Worm (Caenorhabditis elegans) whole organism, late embryonic: ENCODE measurements around the gene meg-1.

Experiments
- C08G9.2 ChIP-seq: sonication (generic microtip); optimal IDR thresholded peaks from 2 replicates; lab custom pipeline; 2016; ENCODE audit warnings: mild to moderate bottlenecking, missing genetic modification characterization, moderate library complexity, missing compliant biosample characterization
- C38D4.7 ChIP-seq: fragments of 200-800 bp; sonication (Bioruptor generic); optimal IDR thresholded peaks from 2 replicates; lab custom pipeline; 2018; ENCODE audit warnings: mild to moderate bottlenecking, missing genetic modification characterization, moderate library complexity, missing compliant biosample characterization
- F13H6.1 ChIP-seq: sonication (generic microtip); optimal IDR thresholded peaks from 2 replicates; lab custom pipeline; 2016; ENCODE audit warnings: missing genetic modification characterization, missing compliant biosample characterization
- K02D7.2 ChIP-seq: sonication (generic microtip); optimal IDR thresholded peaks from 2 replicates; lab custom pipeline; 2017; ENCODE audit warnings: mild to moderate bottlenecking, missing genetic modification characterization, missing compliant biosample characterization
- ahr-1 ChIP-seq: sonication (generic microtip); optimal IDR thresholded peaks from 2 replicates; lab custom pipeline; 2016; ENCODE audit warnings: missing genetic modification characterization, missing compliant biosample characterization
- ama-1 ChIP-seq: fragments of 150-350 bp; optimal IDR thresholded peaks from 2 replicates; lab custom pipeline; 2014
- ceh-14 ChIP-seq: sonication (generic microtip); optimal IDR thresholded peaks from 2 replicates; lab custom pipeline; 2016; ENCODE audit warnings: missing genotype, missing genetic modification characterization, missing compliant biosample characterization
- ceh-18 ChIP-seq: sonication (generic microtip); optimal IDR thresholded peaks from 2 replicates; lab custom pipeline; 2016; ENCODE audit warnings: missing genetic modification characterization, missing compliant biosample characterization
- ceh-19 ChIP-seq: fragments of 200-800 bp; sonication (Bioruptor generic); optimal IDR thresholded peaks from 2 replicates; lab custom pipeline; 2018; ENCODE audit warnings: mild to moderate bottlenecking, missing genetic modification characterization, missing compliant biosample characterization
- ceh-2 ChIP-seq: sonication (generic microtip); optimal IDR thresholded peaks from 2 replicates; lab custom pipeline; 2016; ENCODE audit warnings: missing genotype, missing genetic modification characterization, missing compliant biosample characterization
- ceh-22 ChIP-seq: sonication (generic microtip); optimal IDR thresholded peaks from 2 replicates; lab custom pipeline; 2017; ENCODE audit warnings: missing biosample characterization, missing genetic modification characterization
- ceh-24 ChIP-seq: sonication (generic microtip); optimal IDR thresholded peaks from 2 replicates; lab custom pipeline; 2016; ENCODE audit warnings: mild to moderate bottlenecking, missing genetic modification characterization, missing compliant biosample characterization
- ceh-31 ChIP-seq: sonication (generic microtip); optimal IDR thresholded peaks from 2 replicates; lab custom pipeline; 2016; ENCODE audit warnings: missing genetic modification characterization, missing compliant biosample characterization
- ceh-34 ChIP-seq: sonication (generic microtip); optimal IDR thresholded peaks from 2 replicates; lab custom pipeline; 2016; ENCODE audit warnings: mild to moderate bottlenecking, missing genetic modification characterization, missing compliant biosample characterization
- ceh-45 ChIP-seq: fragments of 200-800 bp; sonication (Bioruptor generic); IDR thresholded peaks from 2 replicates; pipeline ENCODE4 v1.3.6; 2022; ENCODE audit warnings: missing genetic modification reagents, missing genetic modification characterization, missing compliant biosample characterization
- ceh-6 ChIP-seq: fragments of 200-800 bp; sonication (Bioruptor generic); optimal IDR thresholded peaks from 2 replicates; lab custom pipeline; 2018; ENCODE audit warnings: mild to moderate bottlenecking, missing genetic modification characterization, missing compliant biosample characterization
- ceh-9 ChIP-seq: sonication (generic microtip); optimal IDR thresholded peaks from 2 replicates; lab custom pipeline; 2016; ENCODE audit warnings: mild to moderate bottlenecking, missing genetic modification characterization, inconsistent platforms, missing compliant biosample characterization
- che-1 ChIP-seq: sonication (generic microtip); optimal IDR thresholded peaks from 2 replicates; lab custom pipeline; 2016; ENCODE audit warnings: mild to moderate bottlenecking, missing genetic modification characterization, missing compliant biosample characterization
- dmd-4 ChIP-seq: sonication (generic microtip); optimal IDR thresholded peaks from 2 replicates; lab custom pipeline; 2016; ENCODE audit warnings: borderline replicate concordance, missing genetic modification characterization, missing compliant biosample characterization
- elt-2 ChIP-seq: sonication (generic microtip); optimal IDR thresholded peaks from 2 replicates; lab custom pipeline; 2016; ENCODE audit warnings: missing genetic modification reagents, missing genetic modification characterization, missing compliant biosample characterization
- ets-4 ChIP-seq: sonication (generic microtip); optimal IDR thresholded peaks from 2 replicates; lab custom pipeline; 2016; ENCODE audit warnings: missing genetic modification characterization, missing compliant biosample characterization
- gmeb-2 ChIP-seq: sonication (generic microtip); optimal IDR thresholded peaks from 2 replicates; lab custom pipeline; 2016; ENCODE audit warnings: missing genetic modification characterization, inconsistent platforms, missing compliant biosample characterization
- hlh-15 ChIP-seq: sonication (generic microtip); optimal IDR thresholded peaks from 2 replicates; lab custom pipeline; 2016; ENCODE audit warnings: missing genetic modification characterization, missing compliant biosample characterization
- hlh-30 ChIP-seq: sonication (generic microtip); optimal IDR thresholded peaks from 2 replicates; lab custom pipeline; 2017; ENCODE audit warnings: antibody characterized with exemption, missing genetic modification characterization, missing compliant biosample characterization; ENCODE audit not compliant: insufficient read depth
- hlh-6 ChIP-seq: sonication (generic microtip); optimal IDR thresholded peaks from 2 replicates; lab custom pipeline; 2016; ENCODE audit warnings: missing genotype, missing genetic modification characterization, missing compliant biosample characterization
- hlh-8 ChIP-seq: sonication (generic microtip); optimal IDR thresholded peaks from 2 replicates; lab custom pipeline; 2016; ENCODE audit warnings: missing genotype, missing genetic modification characterization, missing compliant biosample characterization
- madf-2 ChIP-seq: sonication (generic microtip); optimal IDR thresholded peaks from 2 replicates; lab custom pipeline; 2017; ENCODE audit warnings: missing genetic modification characterization, missing compliant biosample characterization
- mec-3 ChIP-seq: sonication (generic microtip); optimal IDR thresholded peaks from 2 replicates; lab custom pipeline; 2016; ENCODE audit warnings: borderline replicate concordance, missing genetic modification characterization, missing compliant biosample characterization
- nfya-1 ChIP-seq: sonication (generic microtip); optimal IDR thresholded peaks from 2 replicates; lab custom pipeline; 2017; ENCODE audit warnings: missing genetic modification characterization, mild to moderate bottlenecking, missing compliant biosample characterization, antibody characterized with exemption, moderate library complexity
- nhr-232 ChIP-seq: sonication (generic microtip); optimal IDR thresholded peaks from 2 replicates; lab custom pipeline; 2016; ENCODE audit warnings: missing genetic modification characterization, missing compliant biosample characterization
- odd-2 ChIP-seq: sonication (generic microtip); optimal IDR thresholded peaks from 2 replicates; lab custom pipeline; 2017; ENCODE audit warnings: antibody characterized with exemption, mild to moderate bottlenecking, missing genetic modification characterization, missing compliant biosample characterization
- pax-1 ChIP-seq: fragments of 150-350 bp; optimal IDR thresholded peaks from 2 replicates; lab custom pipeline; 2014; ENCODE audit warnings: missing biosample characterization, missing genetic modification characterization
- pha-2 ChIP-seq: sonication (generic microtip); optimal IDR thresholded peaks from 2 replicates; lab custom pipeline; 2017; ENCODE audit warnings: mild to moderate bottlenecking, missing genetic modification characterization, missing compliant biosample characterization
- pha-4 ChIP-seq: fragments of 150-350 bp; optimal IDR thresholded peaks from 2 replicates; lab custom pipeline; 2018; ENCODE audit warnings: missing biosample characterization, missing genetic modification reagents, missing genetic modification characterization
- pros-1 ChIP-seq: fragments of 150-350 bp; optimal IDR thresholded peaks from 2 replicates; lab custom pipeline; 2014; ENCODE audit warnings: missing biosample characterization, missing genetic modification reagents, missing genetic modification characterization
- ref-2 ChIP-seq: sonication (generic microtip); optimal IDR thresholded peaks from 2 replicates; lab custom pipeline; 2016; ENCODE audit warnings: missing genetic modification characterization, missing compliant biosample characterization
- rnt-1 ChIP-seq: sonication (generic microtip); optimal IDR thresholded peaks from 2 replicates; lab custom pipeline; 2016; ENCODE audit warnings: missing genetic modification characterization, missing compliant biosample characterization
- sdc-2 ChIP-seq: sonication (generic microtip); optimal IDR thresholded peaks from 2 replicates; lab custom pipeline; 2016; ENCODE audit warnings: missing genotype, missing genetic modification characterization, missing compliant biosample characterization
- sox-4 ChIP-seq: sonication (generic microtip); optimal IDR thresholded peaks from 2 replicates; lab custom pipeline; 2017; ENCODE audit warnings: mild to moderate bottlenecking, missing genetic modification characterization, inconsistent platforms, missing compliant biosample characterization
- syd-9 ChIP-seq: sonication (generic microtip); optimal IDR thresholded peaks from 2 replicates; lab custom pipeline; 2016; ENCODE audit warnings: mild to moderate bottlenecking, missing genetic modification characterization, moderate library complexity, missing compliant biosample characterization
- tbx-2 ChIP-seq: sonication (generic microtip); optimal IDR thresholded peaks from 2 replicates; lab custom pipeline; 2016; ENCODE audit warnings: missing genetic modification characterization, missing compliant biosample characterization
- unc-42 ChIP-seq: sonication (generic microtip); optimal IDR thresholded peaks from 2 replicates; lab custom pipeline; 2016; ENCODE audit warnings: missing genotype, missing genetic modification characterization, missing compliant biosample characterization
- unc-55 ChIP-seq: sonication (generic microtip); optimal IDR thresholded peaks from 2 replicates; lab custom pipeline; 2017; ENCODE audit warnings: missing biosample characterization, missing genetic modification reagents, missing genetic modification characterization
- zip-5 ChIP-seq: sonication (generic microtip); optimal IDR thresholded peaks from 2 replicates; lab custom pipeline; 2016; ENCODE audit warnings: missing genetic modification characterization, missing compliant biosample characterization
- ztf-16 ChIP-seq: sonication (generic microtip); optimal IDR thresholded peaks from 2 replicates; lab custom pipeline; 2017; ENCODE audit warnings: missing genetic modification characterization, missing compliant biosample characterization

meg-1 gene

DNA sequence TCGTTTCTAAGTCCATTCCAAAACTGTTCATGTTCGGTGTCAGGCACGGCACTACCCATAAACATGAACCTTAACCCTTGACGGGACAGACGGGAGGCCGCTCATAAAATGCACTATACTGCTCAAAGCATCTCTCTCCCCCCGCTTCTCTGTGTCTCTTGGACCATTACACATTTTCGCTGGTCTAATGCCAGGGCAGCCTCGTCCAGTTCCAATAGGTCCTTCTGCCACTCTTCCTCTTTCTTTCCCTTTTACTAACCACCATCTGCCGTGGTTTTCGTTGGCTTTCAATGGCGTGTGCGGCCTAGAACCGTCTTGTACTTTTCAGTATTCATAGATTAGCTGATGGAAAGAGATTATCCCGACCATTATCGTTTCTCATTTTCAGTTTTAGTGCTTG is 18.7 kb upstream of the meg-1 start:
- peak; percentile 23 for TF ChIP-seq ref-2 (tag; lab: Kevin White, UChicago)
- TF ChIP-seq syd-9 (tag; lab: Kevin White, UChicago), result peak; percentile 25
- TF ChIP-seq nfya-1, result peak; percentile 39
- peak; percentile 59 for TF ChIP-seq ceh-31
- peak; percentile 18 for TF ChIP-seq unc-42 (tag; lab: Kevin White, UChicago)
- TF ChIP-seq tbx-2 (tag; lab: Kevin White, UChicago), result peak; percentile 41
- TF ChIP-seq ceh-45 (GFP tag; lab: Robert Waterston, UW), result no peak
- peak; percentile 18 for TF ChIP-seq unc-55 (GFP tag; lab: Kevin White, UChicago)
- no peak for TF ChIP-seq pha-4 (tag; lab: Kevin White, UChicago)
- peak; percentile 53 for TF ChIP-seq sdc-2
- TF ChIP-seq ahr-1 (tag; lab: Kevin White, UChicago), result no peak
- no peak for TF ChIP-seq zip-5 (tag; lab: Kevin White, UChicago)
- TF ChIP-seq ceh-22 (tag; lab: Kevin White, UChicago), result no peak

DNA sequence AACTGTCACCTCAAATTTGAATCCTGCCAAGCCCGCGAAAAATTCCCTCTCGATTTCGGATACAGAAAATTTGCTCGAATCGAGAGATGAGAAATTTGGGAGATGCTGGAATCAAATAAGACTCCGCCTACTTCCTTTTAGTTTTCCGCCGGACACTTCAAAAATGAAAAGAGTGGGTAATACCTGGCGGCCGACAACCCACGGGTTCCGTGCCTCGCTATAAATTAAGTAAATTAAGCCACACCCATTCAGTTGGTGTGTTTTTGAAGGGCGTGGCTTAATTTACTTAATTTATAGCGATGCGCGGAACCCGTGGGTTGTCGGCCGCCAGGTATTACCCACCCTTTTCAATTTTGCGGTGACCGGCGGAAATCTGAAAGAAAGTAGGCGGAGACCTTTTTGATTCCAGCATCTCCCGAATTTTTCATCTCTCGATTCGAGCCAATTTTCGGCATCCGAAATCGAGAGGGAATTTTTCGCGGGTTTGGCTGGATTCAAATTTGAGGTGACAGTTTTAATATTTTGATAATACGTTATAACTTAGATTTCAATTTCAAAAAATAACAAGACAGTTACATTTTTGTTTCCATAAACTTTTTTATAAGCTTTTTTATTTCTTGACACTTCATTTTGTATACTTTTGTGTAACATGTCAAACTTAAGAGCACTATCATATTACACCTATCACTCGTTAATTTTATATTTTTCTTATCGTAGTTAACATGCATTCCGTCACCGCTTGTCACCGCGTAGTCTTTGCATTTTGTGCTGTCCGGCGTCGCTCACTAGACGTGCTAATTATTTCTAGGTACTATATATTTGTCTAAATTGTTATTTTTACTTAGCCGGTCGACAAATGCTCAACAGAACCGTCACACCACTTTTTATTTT is 17.5 kb upstream of the meg-1 start:
- TF ChIP-seq elt-2 (tag; lab: Kevin White, UChicago) (peak; percentile 53), C38D4.7 (no peak)

DNA sequence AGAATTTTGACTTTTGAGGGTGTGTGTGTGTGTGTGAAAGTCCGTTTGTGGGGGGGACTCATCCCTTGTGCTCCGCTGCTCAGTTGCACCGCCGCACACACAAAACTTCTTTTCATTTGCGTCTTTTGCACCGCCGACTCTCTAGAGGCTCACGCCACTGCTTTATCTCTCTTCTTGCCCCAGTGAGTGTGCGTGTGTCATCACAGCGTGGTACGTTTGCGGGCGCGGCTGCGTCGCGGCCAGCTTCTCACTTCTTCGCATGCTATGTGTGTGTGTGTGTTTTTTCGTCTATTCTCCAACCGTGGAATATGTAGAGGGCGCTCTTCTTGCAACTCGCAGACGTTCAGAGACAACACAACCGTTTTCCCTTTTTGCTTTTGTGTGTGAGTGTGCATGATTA is 16.1 kb upstream of the meg-1 start:
- TF ChIP-seq ceh-6 (GFP tag; lab: Kevin White, UChicago), result peak; percentile 48
- TF ChIP-seq K02D7.2 (tag; lab: Kevin White, UChicago), result no peak
- peak; percentile 4 for TF ChIP-seq ets-4
- peak; percentile 12 for TF ChIP-seq syd-9 (tag; lab: Kevin White, UChicago)
- TF ChIP-seq unc-55 (GFP tag; lab: Kevin White, UChicago), result no peak
- no peak for TF ChIP-seq pax-1 (tag; lab: Kevin White, UChicago)
- peak; percentile 52 for TF ChIP-seq sdc-2
- TF ChIP-seq ceh-34, result peak; percentile 31
- TF ChIP-seq C38D4.7, result no peak
- TF ChIP-seq gmeb-2 (tag; lab: Kevin White, UChicago), result peak; percentile 5
- peak; percentile 79 for TF ChIP-seq ceh-14 (tag; lab: Kevin White, UChicago)
- no peak for TF ChIP-seq ztf-16 (tag; lab: Kevin White, UChicago)
- TF ChIP-seq sox-4 (tag; lab: Kevin White, UChicago), result peak; percentile 2
- peak; percentile 43 for TF ChIP-seq F13H6.1
- TF ChIP-seq tbx-2 (tag; lab: Kevin White, UChicago), result peak; percentile 72
- peak; percentile 55 for TF ChIP-seq unc-42 (tag; lab: Kevin White, UChicago)
- peak; percentile 47 for TF ChIP-seq pha-2
- TF ChIP-seq rnt-1 (tag; lab: Kevin White, UChicago), result peak; percentile 76
- TF ChIP-seq ceh-18, result peak; percentile 61
- peak; percentile 68 for TF ChIP-seq ceh-31
- no peak for TF ChIP-seq ceh-19 (GFP tag; lab: Kevin White, UChicago)
- TF ChIP-seq ref-2 (tag; lab: Kevin White, UChicago), result no peak
- peak; percentile 62 for TF ChIP-seq nfya-1
- peak; percentile 9 for TF ChIP-seq madf-2
- peak; percentile 13 for TF ChIP-seq dmd-4 (tag; lab: Kevin White, UChicago)
- no peak for TF ChIP-seq hlh-15 (tag; lab: Kevin White, UChicago)
- no peak for TF ChIP-seq odd-2
- peak; percentile 6 for TF ChIP-seq C08G9.2
- TF ChIP-seq ceh-9 (tag; lab: Kevin White, UChicago), result no peak
- TF ChIP-seq nhr-232 (tag; lab: Kevin White, UChicago), result no peak

ce11 chrX:13945090-13945489 is 15.7 kb upstream of the meg-1 start:
- TF ChIP-seq hlh-6 (no peak), ama-1 (lab: Kevin White, UChicago) (no peak), ceh-2 (tag; lab: Kevin White, UChicago) (no peak), hlh-30 (tag; lab: Kevin White, UChicago) (no peak), pros-1 (tag; lab: Kevin White, UChicago) (no peak), zip-5 (tag; lab: Kevin White, UChicago) (no peak), mec-3 (tag; lab: Kevin White, UChicago) (no peak), odd-2 (no peak), che-1 (tag; lab: Kevin White, UChicago) (no peak), ahr-1 (tag; lab: Kevin White, UChicago) (no peak), F13H6.1 (no peak), hlh-8 (tag; lab: Kevin White, UChicago) (no peak), dmd-4 (tag; lab: Kevin White, UChicago) (no peak), ceh-24 (no peak)
